Fruit fly (Drosophila melanogaster) whole organism, embryonic: ENCODE data around the gene Prp31.

Source experiments
- C15 ChIP-seq: fragments of 200-800 bp; sonication (Bioruptor generic); IDR thresholded peaks from 3 replicates; pipeline ENCODE4 v1.3.6; 2022; ENCODE audit warnings: missing biosample characterization, missing genetic modification characterization
- CG10959 ChIP-seq: fragments of 200-800 bp; sonication (Bioruptor generic); IDR thresholded peaks from 2 replicates; pipeline ENCODE4 v1.3.6; 2022; ENCODE audit warnings: missing biosample characterization, missing genetic modification characterization
- CG13894 ChIP-seq: fragments of 200-800 bp; sonication (Bioruptor generic); optimal IDR thresholded peaks from 3 replicates; lab custom pipeline; 2018; ENCODE audit warnings: missing biosample characterization, mild to moderate bottlenecking, missing genetic modification characterization, moderate library complexity
- CG14050 ChIP-seq: fragments of 200-800 bp; sonication (Bioruptor generic); IDR thresholded peaks from 3 replicates; pipeline ENCODE4 v1.3.6; 2022; ENCODE audit warnings: missing biosample characterization, missing genetic modification characterization
- CG14965 ChIP-seq: fragments of 200-800 bp; sonication (Bioruptor generic); optimal IDR thresholded peaks from 2 replicates; lab custom pipeline; 2016; ENCODE audit warnings: missing biosample characterization, missing genetic modification characterization, borderline replicate concordance
- CG17385 ChIP-seq: fragments of 200-800 bp; sonication (Bioruptor generic); optimal IDR thresholded peaks from 3 replicates; lab custom pipeline; 2018; ENCODE audit warnings: missing biosample characterization, mild to moderate bottlenecking, missing genetic modification characterization
- CG1792 ChIP-seq: fragments of 200-800 bp; sonication (Bioruptor generic); optimal IDR thresholded peaks from 2 replicates; lab custom pipeline; 2016; ENCODE audit warnings: missing biosample characterization, missing genetic modification characterization
- CG1832 ChIP-seq: fragments of 200-800 bp; sonication (Bioruptor generic); optimal IDR thresholded peaks from 2 replicates; lab custom pipeline; 2017; ENCODE audit warnings: missing biosample characterization, mild to moderate bottlenecking, missing genetic modification characterization, inconsistent platforms
- CG2120 ChIP-seq: fragments of 200-800 bp; sonication (Bioruptor generic); optimal IDR thresholded peaks from 3 replicates; lab custom pipeline; 2016; ENCODE audit warnings: missing biosample characterization, missing genetic modification characterization
- CG2202 ChIP-seq: fragments of 200-800 bp; sonication (Bioruptor generic); optimal IDR thresholded peaks from 2 replicates; lab custom pipeline; 2018; ENCODE audit warnings: missing biosample characterization, mild to moderate bottlenecking, missing genetic modification characterization
- CG2678 ChIP-seq: fragments of 200-800 bp; sonication (Bioruptor generic); optimal IDR thresholded peaks from 3 replicates; lab custom pipeline; 2019; ENCODE audit warnings: missing biosample characterization, mild to moderate bottlenecking, missing genetic modification characterization, moderate library complexity
- CG34422 ChIP-seq: fragments of 200-800 bp; sonication (Bioruptor generic); IDR thresholded peaks from 3 replicates; pipeline ENCODE4 v1.3.6; 2022; ENCODE audit warnings: missing biosample characterization, missing genetic modification characterization
- CG3847 ChIP-seq: fragments of 200-800 bp; sonication (Bioruptor generic); IDR thresholded peaks from 2 replicates; pipeline ENCODE4 v1.3.6; 2022; ENCODE audit warnings: missing biosample characterization, missing genetic modification characterization
- CG4328 ChIP-seq: fragments of 200-800 bp; sonication (Bioruptor generic); optimal IDR thresholded peaks from 3 replicates; lab custom pipeline; 2017; ENCODE audit warnings: missing biosample characterization, missing genetic modification reagents, missing genetic modification characterization
- CG4404 ChIP-seq: fragments of 200-800 bp; sonication (Bioruptor generic); IDR thresholded peaks from 2 replicates; pipeline ENCODE4 v1.3.6; 2022; ENCODE audit warnings: missing biosample characterization, missing genetic modification characterization
- CG6254 ChIP-seq: fragments of 200-800 bp; sonication (Bioruptor generic); optimal IDR thresholded peaks from 3 replicates; lab custom pipeline; 2017; ENCODE audit warnings: mild to moderate bottlenecking, missing biosample characterization, missing genetic modification reagents, missing genetic modification characterization
- CG7372 ChIP-seq: fragments of 200-800 bp; sonication (Bioruptor generic); IDR thresholded peaks from 2 replicates; pipeline ENCODE4 v1.3.6; 2022; ENCODE audit warnings: missing biosample characterization, missing genetic modification characterization
- CG7556 ChIP-seq: fragments of 200-800 bp; sonication (Bioruptor generic); optimal IDR thresholded peaks from 2 replicates; lab custom pipeline; 2017; ENCODE audit warnings: missing biosample characterization, mild to moderate bottlenecking, missing genetic modification characterization
- CG7987 ChIP-seq: fragments of 200-800 bp; sonication (Bioruptor generic); optimal IDR thresholded peaks from 2 replicates; lab custom pipeline; 2018; ENCODE audit warnings: missing biosample characterization, mild to moderate bottlenecking, missing genetic modification characterization, moderate library complexity
- CG8359 ChIP-seq: fragments of 200-800 bp; sonication (Bioruptor generic); optimal IDR thresholded peaks from 2 replicates; lab custom pipeline; 2017; ENCODE audit warnings: missing biosample characterization, mild to moderate bottlenecking, missing genetic modification characterization, borderline replicate concordance
- Dbx ChIP-seq: fragments of 200-800 bp; sonication (Bioruptor generic); IDR thresholded peaks from 3 replicates; pipeline ENCODE4 v1.3.6; 2022; ENCODE audit warnings: missing biosample characterization, missing genetic modification characterization
- Dek ChIP-seq: fragments of 200-800 bp; sonication (Bioruptor generic); optimal IDR thresholded peaks from 3 replicates; lab custom pipeline; 2019; ENCODE audit warnings: missing biosample characterization, mild to moderate bottlenecking, missing genetic modification characterization, moderate library complexity
- ERR ChIP-seq: fragments of 200-800 bp; sonication (Bioruptor generic); optimal IDR thresholded peaks from 2 replicates; lab custom pipeline; 2016; ENCODE audit warnings: missing biosample characterization, missing genetic modification characterization
- GATAe ChIP-seq: fragments of 200-800 bp; sonication (Bioruptor generic); conservative IDR thresholded peaks from 2 replicates; pipeline ENCODE4 v1.3.6; 2022; ENCODE audit warnings: missing biosample characterization, missing genetic modification characterization
- Gug ChIP-seq: fragments of 200-800 bp; sonication (Bioruptor generic); IDR thresholded peaks from 4 replicates; pipeline ENCODE4 v1.3.6; 2022; ENCODE audit warnings: missing biosample characterization, missing genetic modification characterization
- HLH54F ChIP-seq: fragments of 200-800 bp; sonication (Bioruptor generic); optimal IDR thresholded peaks from 3 replicates; lab custom pipeline; 2016; ENCODE audit warnings: missing biosample characterization, missing genetic modification characterization
- HmgZ ChIP-seq: fragments of 200-800 bp; sonication (Bioruptor generic); optimal IDR thresholded peaks from 2 replicates; lab custom pipeline; 2018; ENCODE audit warnings: missing biosample characterization, mild to moderate bottlenecking, missing genetic modification characterization
- Neu2 ChIP-seq: fragments of 200-800 bp; sonication (Bioruptor generic); optimal IDR thresholded peaks from 3 replicates; lab custom pipeline; 2016; ENCODE audit warnings: missing biosample characterization, missing genetic modification characterization, borderline replicate concordance
- Poxn ChIP-seq: fragments of 200-800 bp; sonication (Bioruptor generic); IDR thresholded peaks from 2 replicates; pipeline ENCODE4 v1.3.6; 2022; ENCODE audit warnings: missing biosample characterization, missing genetic modification characterization
- Ptx1 ChIP-seq: fragments of 200-800 bp; sonication (Bioruptor generic); IDR thresholded peaks from 2 replicates; pipeline ENCODE4 v1.3.6; 2022; ENCODE audit warnings: missing biosample characterization, missing genetic modification characterization
- bsh ChIP-seq, 2 experiments: fragments of 200-800 bp; sonication (Bioruptor generic); optimal IDR thresholded peaks; 2 replicates each; lab custom pipeline; 2017 to 2018; ENCODE audit warnings: mild to moderate bottlenecking in 2 of 2, missing biosample characterization in 2 of 2, missing genetic modification characterization in 2 of 2, moderate library complexity in 1 of 2
- cato ChIP-seq: fragments of 200-800 bp; sonication (Bioruptor generic); optimal IDR thresholded peaks from 2 replicates; lab custom pipeline; 2016; ENCODE audit warnings: missing biosample characterization, missing genetic modification characterization, borderline replicate concordance
- ci ChIP-seq: fragments of 200-800 bp; sonication (Bioruptor generic); IDR thresholded peaks from 3 replicates; pipeline ENCODE4 v1.3.6; 2022; ENCODE audit warnings: missing biosample characterization, missing genetic modification characterization
- crc ChIP-seq: fragments of 200-800 bp; sonication (Bioruptor generic); optimal IDR thresholded peaks from 2 replicates; lab custom pipeline; 2016; ENCODE audit warnings: missing biosample characterization, missing genetic modification characterization
- crol ChIP-seq: fragments of 200-800 bp; sonication (Bioruptor generic); IDR thresholded peaks from 2 replicates; pipeline ENCODE4 v1.3.6; 2022; ENCODE audit warnings: missing biosample characterization, missing genetic modification characterization
- ems ChIP-seq: fragments of 200-800 bp; sonication (Bioruptor generic); optimal IDR thresholded peaks from 3 replicates; lab custom pipeline; 2016; ENCODE audit warnings: missing biosample characterization, missing genetic modification characterization
- exex ChIP-seq: fragments of 200-800 bp; sonication (Bioruptor generic); optimal IDR thresholded peaks from 4 replicates; lab custom pipeline; 2018; ENCODE audit warnings: missing biosample characterization, mild to moderate bottlenecking, missing genetic modification characterization, moderate library complexity
- gem ChIP-seq: fragments of 200-800 bp; sonication (Bioruptor generic); optimal IDR thresholded peaks from 2 replicates; lab custom pipeline; 2019; ENCODE audit warnings: missing biosample characterization, mild to moderate bottlenecking, missing genetic modification characterization, moderate library complexity
- ind ChIP-seq: fragments of 200-800 bp; sonication (Bioruptor generic); optimal IDR thresholded peaks from 3 replicates; lab custom pipeline; 2016; ENCODE audit warnings: missing biosample characterization, missing genetic modification characterization
- nerfin-1 ChIP-seq: fragments of 200-800 bp; sonication (Bioruptor generic); optimal IDR thresholded peaks from 3 replicates; lab custom pipeline; 2019; ENCODE audit warnings: missing biosample characterization, mild to moderate bottlenecking, missing genetic modification characterization, moderate library complexity
- odd ChIP-seq: fragments of 200-800 bp; sonication (Bioruptor generic); optimal IDR thresholded peaks from 2 replicates; lab custom pipeline; 2017; ENCODE audit warnings: missing biosample characterization, mild to moderate bottlenecking, missing genetic modification characterization
- pzg ChIP-seq: fragments of 200-800 bp; sonication (Bioruptor generic); optimal IDR thresholded peaks from 3 replicates; lab custom pipeline; 2018; ENCODE audit warnings: missing biosample characterization, mild to moderate bottlenecking, missing genetic modification characterization, moderate library complexity
- repo ChIP-seq: fragments of 200-800 bp; sonication (Bioruptor generic); optimal IDR thresholded peaks from 2 replicates; lab custom pipeline; 2016; ENCODE audit warnings: missing biosample characterization, missing genetic modification characterization
- schlank ChIP-seq: fragments of 200-800 bp; sonication (Bioruptor generic); optimal IDR thresholded peaks from 2 replicates; lab custom pipeline; 2018; ENCODE audit warnings: missing biosample characterization, mild to moderate bottlenecking, missing genetic modification characterization
- stwl ChIP-seq: fragments of 200-800 bp; sonication (Bioruptor generic); optimal IDR thresholded peaks from 3 replicates; lab custom pipeline; 2018; ENCODE audit warnings: missing biosample characterization, mild to moderate bottlenecking, missing genetic modification characterization, moderate library complexity
- tgo ChIP-seq: fragments of 200-800 bp; sonication (Bioruptor generic); IDR thresholded peaks from 3 replicates; pipeline ENCODE4 v1.3.6; 2022; ENCODE audit warnings: missing biosample characterization, missing genetic modification characterization
- trh ChIP-seq: fragments of 200-800 bp; sonication (Bioruptor generic); optimal IDR thresholded peaks from 2 replicates; lab custom pipeline; 2016; ENCODE audit warnings: missing biosample characterization, missing genetic modification characterization
- unpg ChIP-seq: fragments of 200-800 bp; sonication (Bioruptor generic); optimal IDR thresholded peaks from 3 replicates; lab custom pipeline; 2018; ENCODE audit warnings: missing biosample characterization, mild to moderate bottlenecking, missing genetic modification characterization, moderate library complexity
- zen ChIP-seq: fragments of 200-800 bp; sonication (Bioruptor generic); optimal IDR thresholded peaks from 3 replicates; lab custom pipeline; 2018; ENCODE audit warnings: missing biosample characterization, mild to moderate bottlenecking, missing genetic modification characterization, moderate library complexity

Prp31 gene

DNA sequence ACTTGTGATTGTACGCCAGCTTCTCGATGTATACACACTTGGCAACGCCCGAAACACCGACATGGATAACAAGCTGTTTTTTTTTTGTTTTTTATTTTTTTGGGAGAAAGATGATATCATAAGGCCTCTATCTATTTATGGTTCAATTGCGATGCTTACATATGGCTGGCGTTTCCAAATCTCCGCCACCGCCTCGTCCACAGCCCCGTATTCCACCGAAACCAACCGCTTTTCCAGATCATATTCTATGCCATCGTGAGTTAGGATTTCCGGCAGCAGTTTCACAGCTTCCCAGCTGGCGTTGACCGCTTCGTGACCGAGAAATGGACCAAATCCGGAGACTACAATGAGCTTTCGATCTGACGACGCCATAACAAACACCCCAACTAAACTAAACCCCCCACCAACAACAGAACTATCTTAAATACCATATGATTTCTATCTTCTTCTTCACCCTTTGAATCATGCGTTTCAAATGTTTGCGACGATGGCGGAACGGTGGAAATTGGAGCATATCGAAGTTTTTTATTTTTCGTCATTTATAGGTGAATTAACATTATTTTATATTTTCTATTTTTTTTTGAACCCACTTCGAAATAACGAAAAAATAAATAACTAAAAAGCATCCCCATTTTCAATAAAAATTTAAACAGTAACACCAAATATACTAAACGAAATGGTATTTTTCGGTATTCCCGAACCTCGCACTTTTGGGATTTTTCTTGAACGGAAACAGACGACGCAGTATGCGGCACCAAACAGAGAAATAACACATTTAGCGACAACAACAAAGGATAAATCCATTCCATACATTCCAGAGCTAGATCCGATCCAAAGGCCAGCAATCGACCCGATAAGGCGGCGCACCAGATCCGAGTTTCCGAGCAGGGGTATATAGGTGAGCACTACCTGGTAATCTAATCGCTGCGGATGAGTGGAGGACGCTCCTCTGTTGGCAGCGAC, 15.0 kb upstream of the Prp31 start, which contains the start of the genes CG32147 and Pex3 (continued):
- TF ChIP-seq C15 (no peak), CG2202 (tag; lab: Kevin White, UChicago) (no peak), CG7372 (GFP tag; lab: Robert Waterston, UW) (no peak), CG2120 (GFP tag; lab: Kevin White, UChicago) (peak; percentile 7), CG4328 (GFP tag; lab: Kevin White, UChicago) (no peak), nerfin-1 (tag; lab: Kevin White, UChicago) (peak; percentile 3), stwl (tag; lab: Kevin White, UChicago) (peak; percentile 72), ems (GFP tag; lab: Kevin White, UChicago) (no peak), Gug (GFP tag; lab: Robert Waterston, UW) (no peak), Poxn (GFP tag; lab: Robert Waterston, UW) (no peak), CG7556 (GFP tag; lab: Kevin White, UChicago) (peak; percentile 7), Dbx (no peak), CG1832 (no peak), zen (tag; lab: Kevin White, UChicago) (no peak), CG34422 (GFP tag; lab: Robert Waterston, UW) (peak; percentile 74; the same call in 1 of the 3 replicates), gem (tag; lab: Kevin White, UChicago) (peak; percentile 16), pzg (GFP tag; lab: Kevin White, UChicago) (peak; percentile 70), exex (no peak), CG13894 (tag; lab: Kevin White, UChicago) (no peak), Ptx1 (GFP tag; lab: Robert Waterston, UW) (no peak), bsh (GFP tag; optimal IDR thresholded peaks at IDR 0.05; lab: Kevin White, UChicago) (no peak), CG14965 (no peak), Dek (tag; lab: Kevin White, UChicago) (peak; percentile 1), Neu2 (GFP tag; lab: Kevin White, UChicago) (no peak), CG8359 (GFP tag; lab: Kevin White, UChicago) (no peak), CG6254 (peak; percentile 12), CG4404 (GFP tag; lab: Robert Waterston, UW) (no peak), CG3847 (GFP tag; lab: Robert Waterston, UW) (no peak), cato (no peak), CG2678 (tag; lab: Kevin White, UChicago) (no peak), ERR (GFP tag; lab: Kevin White, UChicago) (no peak), GATAe (GFP tag; lab: Robert Waterston, UW) (peak; percentile 36; the same call in 1 of the 2 replicates), ind (GFP tag; lab: Kevin White, UChicago) (no peak), HLH54F (GFP tag; lab: Kevin White, UChicago) (no peak), repo (GFP tag; lab: Kevin White, UChicago) (no peak), CG1792 (no peak), schlank (tag; lab: Kevin White, UChicago) (no peak), odd (GFP tag; lab: Kevin White, UChicago) (no peak), unpg (GFP tag; lab: Kevin White, UChicago) (no peak), CG14050 (GFP tag; lab: Robert Waterston, UW) (no peak), crc (no peak), crol (GFP tag; lab: Robert Waterston, UW) (peak; percentile 50; the same call in 1 of the 2 replicates), tgo (GFP tag; lab: Robert Waterston, UW) (no peak), CG7987 (no peak), CG10959 (GFP tag; lab: Robert Waterston, UW) (no peak), CG17385 (GFP tag; lab: Kevin White, UChicago) (peak; percentile 97), trh (GFP tag; lab: Kevin White, UChicago) (no peak), HmgZ (tag; lab: Kevin White, UChicago) (peak; percentile 1), ci (GFP tag; lab: Robert Waterston, UW) (no peak)
